Worm (Caenorhabditis elegans) whole organism, young adult: ENCODE results near the gene csa-1.

Experiments
- C06A6.2 ChIP-seq: fragments of 200-800 bp; sonication (Bioruptor generic); conservative IDR thresholded peaks from 2 replicates; pipeline ENCODE4 v1.3.6; 2022; ENCODE audit warnings: missing genetic modification characterization, missing compliant biosample characterization
- ama-1 ChIP-seq, 3 experiments: fragments of 150-350 bp in 1 of 3; sonication (generic microtip) in 2 of 3; optimal IDR thresholded peaks; 2 replicates each; lab custom pipeline; 2014 to 2018; ENCODE audit warnings: missing biosample characterization in 2 of 3, missing genetic modification characterization in 2 of 3, missing genetic modification reagents in 2 of 3
- him-1 ChIP-seq: sonication (generic microtip); optimal IDR thresholded peaks from 2 replicates; lab custom pipeline; 2016; ENCODE audit warnings: missing genotype, missing genetic modification reagents, missing genetic modification characterization, missing compliant biosample characterization
- lin-35 ChIP-seq, 3 experiments: fragments of 150-350 bp in 2 of 3; sonication (generic microtip) in 1 of 3; optimal IDR thresholded peaks; 2 replicates each; lab custom pipeline; 2014 to 2018; ENCODE audit warnings: missing biosample characterization in 3 of 3, missing genetic modification characterization in 3 of 3, missing genetic modification reagents in 3 of 3
- lsy-27 ChIP-seq: sonication (generic microtip); optimal IDR thresholded peaks from 2 replicates; lab custom pipeline; 2017; ENCODE audit warnings: missing genetic modification characterization, mild to moderate bottlenecking, missing compliant biosample characterization, antibody characterized with exemption, missing genotype, borderline replicate concordance; ENCODE audit not compliant: insufficient read depth
- mel-28 ChIP-seq: sonication (generic microtip); optimal IDR thresholded peaks from 2 replicates; lab custom pipeline; 2016; ENCODE audit warnings: borderline replicate concordance, mild to moderate bottlenecking, missing genetic modification characterization, missing compliant biosample characterization
- repo-1 ChIP-seq: sonication (generic microtip); optimal IDR thresholded peaks from 2 replicates; lab custom pipeline; 2017; ENCODE audit warnings: mild to moderate bottlenecking, missing genetic modification characterization, missing compliant biosample characterization
- ztf-3 ChIP-seq: fragments of 200-800 bp; sonication (Bioruptor generic); optimal IDR thresholded peaks from 2 replicates; lab custom pipeline; 2018; ENCODE audit warnings: mild to moderate bottlenecking, missing genetic modification characterization, missing compliant biosample characterization

ce11 chrII:9358230-9358629 lies 38.7 kb upstream of the csa-1 start, which contains the start of gene mel-11:
- TF ChIP-seq ama-1 (optimal IDR thresholded peaks at IDR 0.05; lab: Kevin White, UChicago) (no peak), ama-1 (GFP tag; optimal IDR thresholded peaks at IDR 0.05; lab: Kevin White, UChicago) (no peak), lsy-27 (tag; lab: Kevin White, UChicago) (no peak), ztf-3 (no peak), repo-1 (tag; lab: Kevin White, UChicago) (no peak), C06A6.2 (no peak), lin-35 (GFP tag; optimal IDR thresholded peaks at IDR 0.05; lab: Kevin White, UChicago) (no peak), mel-28 (no peak), him-1 (tag; lab: Kevin White, UChicago) (no peak)
